Worm (Caenorhabditis elegans) whole organism, midembryonic: ENCODE measurements around the gene gkow-1.
A peak's percentile ranks its signal among the peaks of the same experiment; 100 is the strongest.
"Not testable (repeated sequence)": the region's sequence is repeated elsewhere in the genome, so short reads cannot be mapped to it uniquely, and the experiment has no call there.

Experiments
- T22C8.4 ChIP-seq: fragments of 200-800 bp; sonication (Bioruptor generic); IDR thresholded peaks from 2 replicates; pipeline ENCODE4 v1.3.6; 2022; ENCODE audit warnings: missing genetic modification characterization, missing compliant biosample characterization
- cog-1 ChIP-seq: sonication (generic microtip); optimal IDR thresholded peaks from 2 replicates; lab custom pipeline; 2016; ENCODE audit warnings: missing genetic modification characterization, missing compliant biosample characterization
- flt-1 ChIP-seq: fragments of 200-800 bp; sonication (Bioruptor generic); IDR thresholded peaks from 2 replicates; pipeline ENCODE4 v1.3.6; 2022; ENCODE audit warnings: missing genetic modification characterization, missing compliant biosample characterization
- klf-2 ChIP-seq: fragments of 200-800 bp; sonication (Bioruptor generic); conservative IDR thresholded peaks from 2 replicates; pipeline ENCODE4 v1.3.6; 2022; ENCODE audit warnings: missing genetic modification reagents, missing genetic modification characterization, missing compliant biosample characterization
- med-1 ChIP-seq: sonication (generic microtip); optimal IDR thresholded peaks from 2 replicates; lab custom pipeline; 2017; ENCODE audit warnings: missing genetic modification characterization, mild to moderate bottlenecking, missing compliant biosample characterization, antibody characterized with exemption, missing genetic modification reagents; ENCODE audit not compliant: insufficient read depth
- ref-1 ChIP-seq: fragments of 200-800 bp; sonication (Bioruptor generic); conservative IDR thresholded peaks from 2 replicates; pipeline ENCODE4 v1.3.6; 2022; ENCODE audit warnings: missing genetic modification reagents, missing genetic modification characterization, missing compliant biosample characterization
- tab-1 ChIP-seq: fragments of 200-800 bp; sonication (Bioruptor generic); IDR thresholded peaks from 2 replicates; pipeline ENCODE4 v1.3.6; 2022; ENCODE audit warnings: missing genetic modification characterization, missing compliant biosample characterization
- ztf-23 ChIP-seq: fragments of 200-800 bp; sonication (Bioruptor generic); IDR thresholded peaks from 2 replicates; pipeline ENCODE4 v1.3.6; 2022; ENCODE audit warnings: missing genetic modification reagents, missing genetic modification characterization, missing compliant biosample characterization
- ztf-29 ChIP-seq: fragments of 200-800 bp; sonication (Bioruptor generic); IDR thresholded peaks from 2 replicates; pipeline ENCODE4 v1.3.6; 2022; ENCODE audit warnings: missing genetic modification reagents, missing genetic modification characterization, missing compliant biosample characterization

gkow-1 gene

DNA sequence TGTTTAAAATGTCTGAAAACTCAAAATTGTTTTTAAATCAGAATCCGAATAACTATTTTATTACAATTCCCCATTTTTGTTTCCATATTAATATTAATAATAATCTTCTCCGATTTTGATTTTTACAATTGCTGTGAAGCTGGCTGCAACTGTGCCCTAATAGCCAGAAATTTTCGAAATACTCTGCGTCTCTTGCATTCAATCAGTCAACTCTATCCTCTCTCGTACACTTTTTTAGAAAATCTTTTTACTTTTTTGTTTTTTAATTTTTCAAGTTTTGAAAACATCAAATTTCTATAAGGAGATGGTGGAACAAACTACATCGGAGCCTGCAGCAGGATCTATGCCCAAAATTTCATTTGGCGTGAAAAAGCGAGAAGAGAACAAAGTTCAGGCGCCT lies at the start of gene gkow-1:
Gene gkow-1 (plus strand): TSS at position 301 of the 400 bp plus-strand sequence.
- TF ChIP-seq T22C8.4: no peak
- no peak for TF ChIP-seq tab-1 (GFP tag; lab: Robert Waterston, UW)
- no peak for TF ChIP-seq klf-2 (GFP tag; lab: Robert Waterston, UW)
- TF ChIP-seq flt-1 (GFP tag; lab: Robert Waterston, UW): no peak
- TF ChIP-seq ztf-23 (GFP tag; lab: Robert Waterston, UW): no peak
- no peak for TF ChIP-seq med-1 (GFP tag; lab: Kevin White, UChicago)
- TF ChIP-seq cog-1 (tag; lab: Kevin White, UChicago): no peak
- TF ChIP-seq ref-1: no peak

ce11 chrIV:10310329-10310728 lies 47.6 kb upstream of the gkow-1 start, which contains the start of gene R09E10.8:
R09E10.8 (minus strand) TSS chrIV:10310429.
- TF ChIP-seq flt-1 (GFP tag; lab: Robert Waterston, UW) (no peak), cog-1 (tag; lab: Kevin White, UChicago) (no peak), tab-1 (GFP tag; lab: Robert Waterston, UW) (no peak), med-1 (GFP tag; lab: Kevin White, UChicago) (no peak), ztf-23 (GFP tag; lab: Robert Waterston, UW) (no peak), ztf-29 (GFP tag; lab: Robert Waterston, UW) (no peak), klf-2 (GFP tag; lab: Robert Waterston, UW) (no peak), T22C8.4 (no peak), ref-1 (no peak)

- TF ChIP-seq ztf-29 (GFP tag; lab: Robert Waterston, UW) (no peak), T22C8.4 (no peak), ztf-23 (GFP tag; lab: Robert Waterston, UW) (no peak), klf-2 (GFP tag; lab: Robert Waterston, UW) (no peak), flt-1 (GFP tag; lab: Robert Waterston, UW) (no peak)
Observed at ce11 chrIV:10311115-10311514, 46.8 kb upstream of the gkow-1 start.

ce11 chrIV:10313565-10313964 lies 44.4 kb upstream of the gkow-1 start, which contains the start of gene acs-18:
acs-18 (minus strand) TSS chrIV:10313665.
- no peak for TF ChIP-seq med-1 (GFP tag; lab: Kevin White, UChicago)
- no peak for TF ChIP-seq ztf-29 (GFP tag; lab: Robert Waterston, UW)
- TF ChIP-seq cog-1 (tag; lab: Kevin White, UChicago): no peak
- no peak for TF ChIP-seq flt-1 (GFP tag; lab: Robert Waterston, UW)
- TF ChIP-seq T22C8.4: no peak
- TF ChIP-seq ref-1: no peak
- TF ChIP-seq klf-2 (GFP tag; lab: Robert Waterston, UW): no peak
- no peak for TF ChIP-seq ztf-23 (GFP tag; lab: Robert Waterston, UW)
- TF ChIP-seq tab-1 (GFP tag; lab: Robert Waterston, UW): no peak

DNA sequence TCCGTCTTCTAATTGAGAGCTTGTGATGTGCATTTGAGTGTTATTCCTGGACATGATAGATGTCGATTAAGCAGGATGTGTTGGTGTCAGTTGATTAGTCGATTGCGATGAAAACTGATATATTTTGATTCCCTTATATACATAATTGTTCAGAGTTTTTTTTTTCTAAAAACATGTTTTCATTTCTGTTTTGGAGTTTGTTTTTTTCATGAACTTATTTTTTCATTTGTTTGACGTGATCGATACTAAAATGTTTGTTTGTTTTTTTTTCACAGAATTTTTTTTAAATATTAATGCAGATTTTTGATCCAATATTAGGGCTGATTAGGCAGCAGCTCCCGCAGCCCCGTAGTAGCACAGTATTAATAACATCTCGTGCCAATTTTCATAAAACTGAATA lies 39.7 kb upstream of the gkow-1 start, which contains the start of gene R09E10.2:
Gene R09E10.2 (minus strand): TSS at position 101 of the 400 bp plus-strand sequence.
- TF ChIP-seq T22C8.4: no peak
- TF ChIP-seq tab-1 (GFP tag; lab: Robert Waterston, UW): no peak
- no peak for TF ChIP-seq ref-1
- no peak for TF ChIP-seq ztf-23 (GFP tag; lab: Robert Waterston, UW)
- TF ChIP-seq klf-2 (GFP tag; lab: Robert Waterston, UW): no peak
- TF ChIP-seq cog-1 (tag; lab: Kevin White, UChicago): no peak
- TF ChIP-seq flt-1 (GFP tag; lab: Robert Waterston, UW): no peak
- TF ChIP-seq med-1 (GFP tag; lab: Kevin White, UChicago): no peak
- no peak for TF ChIP-seq ztf-29 (GFP tag; lab: Robert Waterston, UW)

DNA sequence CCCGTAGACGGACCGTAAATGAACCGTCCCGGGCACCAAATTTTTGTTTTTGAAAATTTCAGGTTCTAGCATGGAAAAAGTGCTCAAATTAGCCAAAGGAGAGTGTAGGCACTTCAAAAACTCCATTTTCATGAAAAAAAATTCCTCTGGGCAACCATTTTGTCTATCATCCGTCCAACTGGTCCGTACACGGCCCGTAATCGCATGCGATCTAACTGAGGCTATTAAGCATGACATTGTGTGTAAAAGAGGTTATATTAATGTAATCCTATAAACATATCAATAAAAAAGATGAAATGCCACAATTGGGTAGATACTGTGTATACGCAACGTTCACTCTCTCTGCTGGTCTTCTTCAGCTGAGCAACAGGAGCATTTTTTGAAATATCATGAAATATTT lies 35.3 kb upstream of the gkow-1 start, which contains the start of gene R09E10.1:
Gene R09E10.1 (minus strand): TSS at position 101 of the 400 bp plus-strand sequence.
- TF ChIP-seq cog-1 (tag; lab: Kevin White, UChicago); ztf-29 (GFP tag; lab: Robert Waterston, UW); ztf-23 (GFP tag; lab: Robert Waterston, UW): not testable (repeated sequence)

- TF ChIP-seq tab-1 (GFP tag; lab: Robert Waterston, UW): 0 out of 2 replicates have a peak, but pooled peaks have one; percentile 52
Observed at ce11 chrIV:10323368-10323767, 34.6 kb upstream of the gkow-1 start.

DNA sequence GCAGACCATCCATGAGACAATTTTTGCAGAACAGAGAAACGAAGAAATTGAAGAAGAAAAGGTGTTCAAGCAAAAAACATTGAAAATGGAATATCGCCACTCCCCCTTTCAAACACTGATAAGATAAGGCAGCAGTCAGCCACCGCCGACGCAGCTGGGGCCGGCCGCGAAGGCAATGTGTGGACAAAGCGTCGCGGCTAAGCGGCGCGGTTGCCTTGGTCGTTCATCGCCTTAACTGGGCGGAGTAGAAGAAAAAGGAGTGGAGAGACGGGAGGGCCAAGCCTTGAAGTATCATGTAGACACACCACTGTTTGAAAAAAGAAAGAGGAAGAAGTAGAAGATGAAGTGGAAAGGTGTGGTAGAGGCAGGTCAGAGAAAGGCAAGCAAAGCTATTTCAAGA lies 27.0 kb upstream of the gkow-1 start:
- peak; percentile 62; the same call in 1 of the 2 replicates for TF ChIP-seq klf-2 (GFP tag; lab: Robert Waterston, UW)
- TF ChIP-seq ztf-23 (GFP tag; lab: Robert Waterston, UW): 0 out of 2 replicates have a peak, but pooled peaks have one; percentile 39
- TF ChIP-seq T22C8.4: no peak
- TF ChIP-seq ref-1: no peak
- TF ChIP-seq cog-1 (tag; lab: Kevin White, UChicago): no peak
- TF ChIP-seq med-1 (GFP tag; lab: Kevin White, UChicago): no peak
- no peak for TF ChIP-seq ztf-29 (GFP tag; lab: Robert Waterston, UW)
- TF ChIP-seq flt-1 (GFP tag; lab: Robert Waterston, UW): no peak
- no peak for TF ChIP-seq tab-1 (GFP tag; lab: Robert Waterston, UW)

ce11 chrIV:10331882-10332281 lies 26.1 kb upstream of the gkow-1 start:
- TF ChIP-seq ref-1: no peak
- no peak for TF ChIP-seq tab-1 (GFP tag; lab: Robert Waterston, UW)
- TF ChIP-seq ztf-29 (GFP tag; lab: Robert Waterston, UW): no peak
- no peak for TF ChIP-seq T22C8.4
- TF ChIP-seq klf-2 (GFP tag; lab: Robert Waterston, UW): no peak
- no peak for TF ChIP-seq ztf-23 (GFP tag; lab: Robert Waterston, UW)
- no peak for TF ChIP-seq med-1 (GFP tag; lab: Kevin White, UChicago)
- no peak for TF ChIP-seq flt-1 (GFP tag; lab: Robert Waterston, UW)
- TF ChIP-seq cog-1 (tag; lab: Kevin White, UChicago): no peak

DNA sequence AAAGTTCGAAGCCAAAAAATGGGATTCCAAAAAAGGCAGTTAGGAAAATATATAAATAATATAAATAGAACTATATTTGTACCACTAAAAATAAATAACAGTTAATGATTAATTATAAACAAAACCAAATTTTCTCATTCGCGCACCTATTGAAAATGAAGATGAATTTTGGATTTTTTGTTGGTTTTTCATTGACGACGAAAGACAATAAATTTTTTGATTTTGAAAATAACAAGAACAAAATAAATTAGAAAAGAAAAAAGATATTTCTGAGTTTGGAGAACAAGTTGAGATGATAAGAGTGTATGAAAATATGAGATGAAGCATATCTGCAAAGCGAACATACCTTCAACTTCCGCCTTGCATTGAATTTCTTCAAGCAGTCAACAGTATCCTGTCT lies 20.7 kb upstream of the gkow-1 start:
- TF ChIP-seq med-1 (GFP tag; lab: Kevin White, UChicago) (no peak), T22C8.4 (no peak), ztf-29 (GFP tag; lab: Robert Waterston, UW) (no peak), klf-2 (GFP tag; lab: Robert Waterston, UW) (no peak), cog-1 (tag; lab: Kevin White, UChicago) (no peak), flt-1 (GFP tag; lab: Robert Waterston, UW) (no peak), tab-1 (GFP tag; lab: Robert Waterston, UW) (no peak), ztf-23 (GFP tag; lab: Robert Waterston, UW) (no peak), ref-1 (no peak)
